Fruit fly (Drosophila melanogaster) whole organism, embryonic: ENCODE data around the gene Chpf.

Experiments used
- shn ChIP-seq: fragments of 200-800 bp; sonication (Bioruptor generic); optimal IDR thresholded peaks from 3 replicates; lab custom pipeline; 2016; ENCODE audit warnings: missing biosample characterization, missing genetic modification characterization

Gene Chpf

dm6 chrX:13055228-13055627, 57.0 kb downstream of the Chpf start, which contains the start of gene CG12715 (continued):
- TF ChIP-seq shn (GFP tag; lab: Kevin White, UChicago) = no peak
